Worm (Caenorhabditis elegans) whole organism, L4/young adult: Measurements from ENCODE around the gene tba-7.

Experiments
- W03F9.2 ChIP-seq: fragments of 150-350 bp; optimal IDR thresholded peaks from 2 replicates; lab custom pipeline; 2014; ENCODE audit warnings: missing biosample characterization, missing genetic modification characterization
- dao-5 ChIP-seq: sonication (generic microtip); optimal IDR thresholded peaks from 2 replicates; lab custom pipeline; 2016; ENCODE audit warnings: missing genotype, missing genetic modification characterization, moderate library complexity, missing compliant biosample characterization
- him-1 ChIP-seq: sonication (generic microtip); optimal IDR thresholded peaks from 2 replicates; lab custom pipeline; 2016; ENCODE audit warnings: missing genotype, missing genetic modification reagents, missing genetic modification characterization, missing compliant biosample characterization

- no peak for TF ChIP-seq W03F9.2 (tag; lab: Kevin White, UChicago)
- no peak for TF ChIP-seq him-1 (tag; lab: Kevin White, UChicago)
- TF ChIP-seq dao-5 (tag; lab: Kevin White, UChicago), result no peak
Measured at ce11 chrIII:11357418-11357817, 14.2 kb downstream of the tba-7 start.
